Fruit fly (Drosophila melanogaster) whole organism, embryonic: ENCODE results near the gene Ttc26.

ENCODE experiments used
- Abd-B ChIP-seq: fragments of 200-800 bp; sonication (Bioruptor generic); optimal IDR thresholded peaks from 2 replicates; lab custom pipeline; 2018; ENCODE audit warnings: missing biosample characterization, mild to moderate bottlenecking, missing genetic modification characterization, moderate library complexity
- Asciz ChIP-seq: fragments of 200-800 bp; sonication (Bioruptor generic); optimal IDR thresholded peaks from 2 replicates; lab custom pipeline; 2017; ENCODE audit warnings: missing biosample characterization, mild to moderate bottlenecking, missing genetic modification characterization, missing genetic modification reagents
- Atf6 ChIP-seq: fragments of 200-800 bp; sonication (Bioruptor generic); IDR thresholded peaks from 2 replicates; pipeline ENCODE4 v1.3.6; 2022; ENCODE audit warnings: missing biosample characterization, missing genetic modification characterization
- Bteb2 ChIP-seq: fragments of 200-800 bp; sonication (Bioruptor generic); optimal IDR thresholded peaks from 2 replicates; lab custom pipeline; 2016; ENCODE audit warnings: missing biosample characterization, missing genetic modification characterization
- CG1024 ChIP-seq: fragments of 200-800 bp; sonication (Bioruptor generic); IDR thresholded peaks from 2 replicates; pipeline ENCODE4 v1.3.6; 2022; ENCODE audit warnings: missing biosample characterization, missing genetic modification characterization
- CG11085 ChIP-seq: fragments of 200-800 bp; sonication (Bioruptor generic); IDR thresholded peaks from 2 replicates; pipeline ENCODE4 v1.3.6; 2022; ENCODE audit warnings: missing biosample characterization, missing genetic modification characterization
- CG11695 ChIP-seq: fragments of 200-800 bp; sonication (Bioruptor generic); IDR thresholded peaks from 3 replicates; pipeline ENCODE4 v1.3.6; 2022; ENCODE audit warnings: missing biosample characterization, missing genetic modification characterization
- CG12236 ChIP-seq: fragments of 200-800 bp; sonication (Bioruptor generic); optimal IDR thresholded peaks from 2 replicates; lab custom pipeline; 2016; ENCODE audit warnings: missing biosample characterization, missing genetic modification characterization
- CG13123 ChIP-seq: fragments of 200-800 bp; sonication (Bioruptor generic); optimal IDR thresholded peaks from 2 replicates; lab custom pipeline; 2016; ENCODE audit warnings: missing biosample characterization, missing genetic modification characterization
- CG15601 ChIP-seq: fragments of 200-800 bp; sonication (Bioruptor generic); optimal IDR thresholded peaks from 3 replicates; lab custom pipeline; 2019; ENCODE audit warnings: missing biosample characterization, mild to moderate bottlenecking, missing genetic modification characterization, moderate library complexity
- CG1603 ChIP-seq: fragments of 200-800 bp; sonication (Bioruptor generic); optimal IDR thresholded peaks from 2 replicates; lab custom pipeline; 2019; ENCODE audit warnings: missing biosample characterization, mild to moderate bottlenecking, missing genetic modification characterization, moderate library complexity
- CG18599 ChIP-seq: fragments of 200-800 bp; sonication (Bioruptor generic); optimal IDR thresholded peaks from 3 replicates; lab custom pipeline; 2017; ENCODE audit warnings: missing biosample characterization, missing genetic modification characterization, mild to moderate bottlenecking, moderate library complexity, missing genetic modification reagents
- CG2889 ChIP-seq: fragments of 200-800 bp; sonication (Bioruptor generic); IDR thresholded peaks from 3 replicates; pipeline ENCODE4 v1.3.6; 2022; ENCODE audit warnings: missing biosample characterization, missing genetic modification characterization
- CG3407 ChIP-seq: fragments of 200-800 bp; sonication (Bioruptor generic); optimal IDR thresholded peaks from 2 replicates; lab custom pipeline; 2018; ENCODE audit warnings: missing biosample characterization, mild to moderate bottlenecking, missing genetic modification characterization
- CG34224 ChIP-seq: fragments of 200-800 bp; sonication (Bioruptor generic); IDR thresholded peaks from 3 replicates; pipeline ENCODE4 v1.3.6; 2022; ENCODE audit warnings: missing biosample characterization, missing genetic modification characterization; ENCODE audit not compliant: partially characterized antibody
- CG6175 ChIP-seq: fragments of 200-800 bp; sonication (Bioruptor generic); IDR thresholded peaks from 3 replicates; pipeline ENCODE4 v1.3.6; 2022; ENCODE audit warnings: missing biosample characterization, missing genetic modification characterization
- CG8359 ChIP-seq: fragments of 200-800 bp; sonication (Bioruptor generic); optimal IDR thresholded peaks from 2 replicates; lab custom pipeline; 2017; ENCODE audit warnings: missing biosample characterization, mild to moderate bottlenecking, missing genetic modification characterization, borderline replicate concordance
- CG8388 ChIP-seq: fragments of 200-800 bp; sonication (Bioruptor generic); optimal IDR thresholded peaks from 2 replicates; lab custom pipeline; 2019; ENCODE audit warnings: missing biosample characterization, mild to moderate bottlenecking, missing genetic modification characterization, moderate library complexity
- Dip3 ChIP-seq: fragments of 200-800 bp; sonication (Bioruptor generic); optimal IDR thresholded peaks from 3 replicates; lab custom pipeline; 2016; ENCODE audit warnings: missing biosample characterization, missing genetic modification characterization
- Dref ChIP-seq: fragments of 200-800 bp; sonication (Bioruptor generic); IDR thresholded peaks from 2 replicates; pipeline ENCODE4 v1.3.6; 2022; ENCODE audit warnings: missing biosample characterization, missing genetic modification characterization
- Fer1 ChIP-seq: fragments of 200-800 bp; sonication (Bioruptor generic); optimal IDR thresholded peaks from 2 replicates; lab custom pipeline; 2017; ENCODE audit warnings: missing biosample characterization, mild to moderate bottlenecking, missing genetic modification characterization
- Gsc ChIP-seq: fragments of 200-800 bp; sonication (Bioruptor generic); IDR thresholded peaks from 2 replicates; pipeline ENCODE4 v1.3.6; 2022; ENCODE audit warnings: missing biosample characterization, missing genetic modification characterization
- HHEX ChIP-seq: fragments of 200-800 bp; sonication (Bioruptor generic); optimal IDR thresholded peaks from 3 replicates; lab custom pipeline; 2017; ENCODE audit warnings: missing biosample characterization, mild to moderate bottlenecking, missing genetic modification characterization, missing genetic modification reagents
- NC2α ChIP-seq: fragments of 200-800 bp; sonication (Bioruptor generic); optimal IDR thresholded peaks from 2 replicates; lab custom pipeline; 2016; ENCODE audit warnings: missing biosample characterization, missing genetic modification characterization
- Neu2 ChIP-seq: fragments of 200-800 bp; sonication (Bioruptor generic); optimal IDR thresholded peaks from 3 replicates; lab custom pipeline; 2016; ENCODE audit warnings: missing biosample characterization, missing genetic modification characterization, borderline replicate concordance
- Opbp ChIP-seq: fragments of 200-800 bp; sonication (Bioruptor generic); IDR thresholded peaks from 3 replicates; pipeline ENCODE4 v1.3.6; 2022; ENCODE audit warnings: missing biosample characterization, missing genetic modification characterization; ENCODE audit not compliant: partially characterized antibody
- Ptx1 ChIP-seq: fragments of 200-800 bp; sonication (Bioruptor generic); IDR thresholded peaks from 2 replicates; pipeline ENCODE4 v1.3.6; 2022; ENCODE audit warnings: missing biosample characterization, missing genetic modification characterization
- Ravus ChIP-seq: fragments of 200-800 bp; sonication (Bioruptor generic); IDR thresholded peaks from 2 replicates; pipeline ENCODE4 v1.3.6; 2022; ENCODE audit warnings: missing biosample characterization, missing genetic modification characterization
- Sry-β ChIP-seq: fragments of 200-800 bp; sonication (Bioruptor generic); optimal IDR thresholded peaks from 2 replicates; lab custom pipeline; 2018; ENCODE audit warnings: missing biosample characterization, mild to moderate bottlenecking, missing genetic modification characterization, moderate library complexity
- Sry-δ ChIP-seq: fragments of 200-800 bp; sonication (Bioruptor generic); optimal IDR thresholded peaks from 2 replicates; lab custom pipeline; 2016; ENCODE audit warnings: missing biosample characterization, missing genetic modification characterization
- Ssrp ChIP-seq: fragments of 200-800 bp; sonication (Bioruptor generic); optimal IDR thresholded peaks from 2 replicates; lab custom pipeline; 2018; ENCODE audit warnings: missing biosample characterization, mild to moderate bottlenecking, missing genetic modification characterization, moderate library complexity
- corto ChIP-seq: fragments of 200-800 bp; sonication (Bioruptor generic); optimal IDR thresholded peaks from 2 replicates; lab custom pipeline; 2016; ENCODE audit warnings: missing biosample characterization, mild to moderate bottlenecking, missing genetic modification characterization, moderate library complexity
- disco-r ChIP-seq: fragments of 200-800 bp; sonication (Bioruptor generic); optimal IDR thresholded peaks from 2 replicates; lab custom pipeline; 2016; ENCODE audit warnings: missing biosample characterization, missing genetic modification characterization
- dmrt11E ChIP-seq: fragments of 200-800 bp; sonication (Bioruptor generic); optimal IDR thresholded peaks from 3 replicates; lab custom pipeline; 2018; ENCODE audit warnings: missing biosample characterization, mild to moderate bottlenecking, missing genetic modification characterization, moderate library complexity
- ems ChIP-seq: fragments of 200-800 bp; sonication (Bioruptor generic); optimal IDR thresholded peaks from 3 replicates; lab custom pipeline; 2016; ENCODE audit warnings: missing biosample characterization, missing genetic modification characterization
- h ChIP-seq: fragments of >200 bp; optimal IDR thresholded peaks from 2 replicates; lab custom pipeline; 2017
- her ChIP-seq: fragments of 200-800 bp; sonication (Bioruptor generic); optimal IDR thresholded peaks from 2 replicates; lab custom pipeline; 2016; ENCODE audit warnings: missing biosample characterization, missing genetic modification characterization
- insv ChIP-seq, 2 experiments: fragments of 200-800 bp; sonication (Bioruptor generic); optimal IDR thresholded peaks; 3 replicates each; lab custom pipeline; 2016 to 2018; ENCODE audit warnings: missing biosample characterization in 2 of 2, missing genetic modification characterization in 2 of 2
- kay ChIP-seq: fragments of 200-800 bp; sonication (Bioruptor generic); optimal IDR thresholded peaks from 2 replicates; lab custom pipeline; 2016; ENCODE audit warnings: missing biosample characterization, missing genetic modification characterization
- klu ChIP-seq: fragments of 200-800 bp; sonication (Bioruptor generic); IDR thresholded peaks from 2 replicates; pipeline ENCODE4 v1.3.6; 2022; ENCODE audit warnings: missing biosample characterization, missing genetic modification characterization
- kni ChIP-seq: fragments of 200-800 bp; sonication (Bioruptor generic); optimal IDR thresholded peaks from 3 replicates; lab custom pipeline; 2017; ENCODE audit warnings: mild to moderate bottlenecking, missing biosample characterization, missing genetic modification reagents, missing genetic modification characterization
- maf-S ChIP-seq: fragments of 200-800 bp; sonication (Bioruptor generic); optimal IDR thresholded peaks from 2 replicates; lab custom pipeline; 2016; ENCODE audit warnings: missing biosample characterization, missing genetic modification characterization
- org-1 ChIP-seq: fragments of 200-800 bp; sonication (Bioruptor generic); optimal IDR thresholded peaks from 2 replicates; lab custom pipeline; 2017; ENCODE audit warnings: missing biosample characterization, missing genetic modification characterization
- otp ChIP-seq: fragments of 200-800 bp; sonication (Bioruptor generic); IDR thresholded peaks from 3 replicates; pipeline ENCODE4, ENCODE4 v1.3.6; 2022; ENCODE audit warnings: missing biosample characterization, missing genetic modification characterization
- pzg ChIP-seq: fragments of 200-800 bp; sonication (Bioruptor generic); optimal IDR thresholded peaks from 3 replicates; lab custom pipeline; 2018; ENCODE audit warnings: missing biosample characterization, mild to moderate bottlenecking, missing genetic modification characterization, moderate library complexity
- sens ChIP-seq: fragments of 200-800 bp; sonication (Bioruptor generic); peaks from one replicate; lab custom pipeline; 2016; ENCODE audit warnings: missing biosample characterization, missing genetic modification characterization
- slbo ChIP-seq: fragments of 200-800 bp; sonication (Bioruptor generic); IDR thresholded peaks from 2 replicates; pipeline ENCODE4 v1.3.6; 2022; ENCODE audit warnings: missing biosample characterization, missing genetic modification characterization
- sr ChIP-seq: fragments of 200-800 bp; sonication (Bioruptor generic); IDR thresholded peaks from 3 replicates; pipeline ENCODE4 v1.3.6; 2022; ENCODE audit warnings: missing biosample characterization, missing genetic modification characterization
- ttk ChIP-seq: fragments of 200-800 bp; sonication (Bioruptor generic); IDR thresholded peaks from 2 replicates; pipeline ENCODE4 v2.1.2; 2022; ENCODE audit warnings: missing biosample characterization, missing genetic modification characterization
- z ChIP-seq: fragments of 200-800 bp; sonication (Bioruptor generic); IDR thresholded peaks from 3 replicates; pipeline ENCODE4 v1.3.6; 2022; ENCODE audit warnings: missing biosample characterization, missing genetic modification characterization
- zen2 ChIP-seq: fragments of 200-800 bp; sonication (Bioruptor generic); IDR thresholded peaks from 3 replicates; pipeline ENCODE4 v1.3.6; 2022; ENCODE audit warnings: missing biosample characterization, missing genetic modification characterization; ENCODE audit not compliant: partially characterized antibody

Ttc26 gene

DNA sequence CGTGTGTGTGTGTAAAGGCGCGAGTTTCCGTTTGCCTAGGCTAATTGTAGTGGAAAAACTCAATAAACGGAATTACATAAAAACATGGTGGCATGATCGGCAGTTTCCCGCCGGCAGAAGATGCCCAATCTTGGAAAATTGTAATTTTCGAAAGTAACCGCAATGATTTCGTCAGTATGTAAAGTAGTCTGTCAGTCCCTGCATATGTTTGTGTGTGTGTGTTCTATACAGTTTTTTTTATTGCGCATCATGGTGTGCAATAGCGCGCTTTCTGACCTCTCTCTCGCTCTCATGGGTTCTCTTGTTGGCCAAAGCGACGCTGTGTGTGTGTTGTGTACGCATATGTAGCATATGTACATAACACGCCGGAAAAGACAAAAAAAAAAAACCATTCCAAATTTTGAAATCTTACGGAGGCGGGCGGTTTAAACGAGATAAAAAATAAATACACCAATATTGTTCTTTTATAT is 20.1 kb downstream of the Ttc26 start (continued):
- no peak for TF ChIP-seq otp (GFP tag; lab: Robert Waterston, UW)
- peak; percentile 5 for TF ChIP-seq Abd-B
- peak; percentile 47 for TF ChIP-seq CG15601
- peak; percentile 64 for TF ChIP-seq CG18599 (GFP tag; lab: Kevin White, UChicago)
- no peak for TF ChIP-seq Ptx1 (GFP tag; lab: Robert Waterston, UW)
- TF ChIP-seq CG1603 = no peak
- no peak for TF ChIP-seq CG34224 (GFP tag; lab: Robert Waterston, UW)
- no peak for TF ChIP-seq org-1 (GFP tag; lab: Kevin White, UChicago)
- TF ChIP-seq Sry-δ (GFP tag; lab: Kevin White, UChicago) = peak; percentile 8
- no peak for TF ChIP-seq corto (GFP tag; lab: Kevin White, UChicago)
- no peak for TF ChIP-seq CG2889 (GFP tag; lab: Robert Waterston, UW)
- TF ChIP-seq ttk = no peak
- no peak for TF ChIP-seq sr
- TF ChIP-seq CG8359 (GFP tag; lab: Kevin White, UChicago) = no peak
- TF ChIP-seq CG3407 (GFP tag; lab: Kevin White, UChicago) = peak; percentile 13
- peak; percentile 62 for TF ChIP-seq CG13123 (GFP tag; lab: Kevin White, UChicago)
- TF ChIP-seq CG1024 (GFP tag; lab: Robert Waterston, UW) = 0 out of 2 replicates have a peak, but pooled peaks have one; percentile 28
- no peak for TF ChIP-seq Bteb2 (GFP tag; lab: Kevin White, UChicago)
- no peak for TF ChIP-seq klu
- TF ChIP-seq Dip3 = no peak
- TF ChIP-seq CG12236 (GFP tag; lab: Kevin White, UChicago) = peak; percentile 33
- peak; percentile 29 for TF ChIP-seq ems (GFP tag; lab: Kevin White, UChicago)
- peak; percentile 49 for TF ChIP-seq HHEX (GFP tag; lab: Kevin White, UChicago)
- peak; percentile 61 for TF ChIP-seq NC2α (GFP tag; lab: Kevin White, UChicago)
- TF ChIP-seq CG11695 (GFP tag; lab: Robert Waterston, UW) = 0 out of 3 replicates have a peak, but pooled peaks have one; percentile 56
- peak; percentile 64 for TF ChIP-seq Fer1 (GFP tag; lab: Kevin White, UChicago)
- peak; percentile 72 for TF ChIP-seq kni (GFP tag; lab: Kevin White, UChicago)
- no peak for TF ChIP-seq CG11085
- no peak for TF ChIP-seq Ravus (GFP tag; lab: Robert Waterston, UW)
- no peak for TF ChIP-seq Ssrp (tag; lab: Kevin White, UChicago)
- no peak for TF ChIP-seq Gsc (GFP tag; lab: Robert Waterston, UW)
- TF ChIP-seq Neu2 (GFP tag; lab: Kevin White, UChicago) = no peak
- no peak for TF ChIP-seq pzg (GFP tag; lab: Kevin White, UChicago)
- no peak for TF ChIP-seq Atf6 (GFP tag; lab: Robert Waterston, UW)
- peak; percentile 53 for TF ChIP-seq Asciz
- TF ChIP-seq h (lab: Kevin White, UChicago) = no peak
- TF ChIP-seq maf-S (GFP tag; lab: Kevin White, UChicago) = peak; percentile 32
- peak; percentile 27; the same call in 1 of the 2 replicates for TF ChIP-seq slbo (GFP tag; lab: Robert Waterston, UW)
- peak; percentile 23 for TF ChIP-seq disco-r (GFP tag; lab: Kevin White, UChicago)
- peak; percentile 32 for TF ChIP-seq her
- TF ChIP-seq kay (GFP tag; lab: Kevin White, UChicago) = no peak
- TF ChIP-seq zen2 = no peak
- TF ChIP-seq CG6175 = no peak
- no peak for TF ChIP-seq z
- TF ChIP-seq dmrt11E (tag; lab: Kevin White, UChicago) = no peak
- peak; percentile 2 for TF ChIP-seq CG8388
- TF ChIP-seq Opbp (GFP tag; lab: Robert Waterston, UW) = no peak; the same call in 2 of the 3 replicates
- no peak for TF ChIP-seq Dref (GFP tag; lab: Robert Waterston, UW)
- TF ChIP-seq Sry-β (GFP tag; lab: Kevin White, UChicago) = no peak
- peak; percentile 85 for TF ChIP-seq sens
- TF ChIP-seq insv (GFP tag; optimal IDR thresholded peaks at IDR 0.05; lab: Kevin White, UChicago) = peak in 1 of 2 experiments; percentile 10
